Fruit fly (Drosophila melanogaster) Kc167 (cell line): ENCODE measurements around the gene Nct.

Experiments used
- Myc ChIP-seq: fragments of >200 bp; optimal IDR thresholded peaks from 2 replicates; lab custom pipeline; 2017; ENCODE audit warnings: missing external identifiers
- Sin3A ChIP-seq: fragments of >200 bp; optimal IDR thresholded peaks from 2 replicates; lab custom pipeline; 2018; ENCODE audit warnings: missing external identifiers
- h ChIP-seq: fragments of >200 bp; optimal IDR thresholded peaks from 3 replicates; lab custom pipeline; 2018; ENCODE audit warnings: missing external identifiers
- insv ChIP-seq: fragments of >200 bp; optimal IDR thresholded peaks from 3 replicates; lab custom pipeline; 2018; ENCODE audit warnings: missing external identifiers
- psq ChIP-seq: fragments of >200 bp; optimal IDR thresholded peaks from 2 replicates; lab custom pipeline; 2017; ENCODE audit warnings: missing external identifiers
- ttk ChIP-seq: sonication (Bioruptor generic); optimal IDR thresholded peaks from 2 replicates; lab custom pipeline; 2017; ENCODE audit warnings: missing external identifiers

Nct gene

DNA sequence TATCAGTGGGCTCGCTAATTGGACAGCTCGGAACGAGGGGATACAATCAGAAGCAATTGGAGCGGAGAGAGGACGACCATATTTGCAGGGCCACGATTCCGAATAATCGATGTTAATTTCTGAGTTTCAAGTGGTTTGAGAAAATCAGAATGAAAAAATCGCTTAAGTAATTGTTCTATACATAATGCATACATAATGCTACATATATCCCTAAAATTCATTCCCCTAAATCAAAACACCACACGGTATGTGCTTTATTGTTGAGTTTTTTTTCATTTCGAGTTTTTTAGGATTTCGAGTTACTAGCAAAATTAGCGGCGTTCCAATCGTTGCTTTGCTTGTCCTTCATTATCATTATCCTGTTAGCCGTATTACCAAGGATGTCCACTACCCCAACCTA lies 25.9 kb upstream of the Nct start, which contains the start of gene niki:
Gene niki, minus strand, starts transcription at position 101 of the 400 bp plus-strand sequence.
- TF ChIP-seq insv (lab: Kevin White, UChicago) (no peak), psq (lab: Kevin White, UChicago) (no peak), Sin3A (lab: Kevin White, UChicago) (no peak), ttk (no peak), h (lab: Kevin White, UChicago) (no peak), Myc (lab: Kevin White, UChicago) (no peak)

DNA sequence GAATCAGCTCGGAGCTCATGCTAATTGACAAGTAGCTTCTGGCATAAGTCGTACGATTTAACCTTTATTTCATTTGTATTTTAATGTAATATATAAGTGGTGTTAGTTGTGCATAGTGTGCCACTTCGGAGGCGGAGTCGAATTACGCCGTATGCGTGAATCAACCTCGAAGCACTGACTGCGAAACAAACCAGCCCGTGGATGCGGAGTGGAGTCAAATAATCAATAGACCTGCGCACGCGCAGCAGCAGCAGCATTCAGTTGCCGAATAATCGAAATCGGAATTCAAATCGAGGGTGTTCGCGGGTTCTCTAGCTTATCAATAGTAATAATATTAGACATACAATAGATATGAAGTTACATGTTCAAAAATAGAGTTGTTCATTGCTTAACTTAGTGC lies 23.2 kb upstream of the Nct start, which contains the start of gene RabX4:
Gene RabX4, minus strand, starts transcription at position 176 of the 400 bp plus-strand sequence.
- TF ChIP-seq Myc (lab: Kevin White, UChicago): no peak

DNA sequence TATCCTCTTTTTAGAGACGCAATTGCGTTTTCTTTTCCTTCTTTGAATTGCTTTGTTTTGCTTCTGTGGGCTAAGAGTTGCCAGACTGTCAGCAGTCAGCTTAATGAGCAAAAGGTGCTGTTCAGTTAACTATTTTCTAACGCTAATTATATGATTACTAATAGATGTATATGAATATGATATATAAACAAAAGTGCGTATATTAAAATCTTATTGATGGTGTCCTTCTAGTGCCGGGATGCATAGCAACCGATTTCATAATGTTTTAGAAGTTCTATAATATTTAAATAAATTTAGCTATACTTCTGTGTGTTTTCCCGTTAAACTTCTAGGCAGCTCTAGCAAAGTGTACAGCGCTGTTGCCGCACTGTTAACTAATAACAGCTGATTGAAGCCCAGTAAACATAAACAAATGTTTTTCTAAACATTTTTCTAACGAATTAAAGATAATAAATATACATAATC lies 21.5 kb upstream of the Nct start, which contains the start of the genes Kaz and CG43273:
Gene Kaz, minus strand, starts transcription at position 73 of the 465 bp plus-strand sequence.
Gene CG43273, plus strand, starts transcription at position 415 of the 465 bp plus-strand sequence.
- TF ChIP-seq psq (lab: Kevin White, UChicago) (no peak), ttk (no peak), Myc (lab: Kevin White, UChicago) (no peak), insv (lab: Kevin White, UChicago) (no peak), Sin3A (lab: Kevin White, UChicago) (no peak), h (lab: Kevin White, UChicago) (no peak)

DNA sequence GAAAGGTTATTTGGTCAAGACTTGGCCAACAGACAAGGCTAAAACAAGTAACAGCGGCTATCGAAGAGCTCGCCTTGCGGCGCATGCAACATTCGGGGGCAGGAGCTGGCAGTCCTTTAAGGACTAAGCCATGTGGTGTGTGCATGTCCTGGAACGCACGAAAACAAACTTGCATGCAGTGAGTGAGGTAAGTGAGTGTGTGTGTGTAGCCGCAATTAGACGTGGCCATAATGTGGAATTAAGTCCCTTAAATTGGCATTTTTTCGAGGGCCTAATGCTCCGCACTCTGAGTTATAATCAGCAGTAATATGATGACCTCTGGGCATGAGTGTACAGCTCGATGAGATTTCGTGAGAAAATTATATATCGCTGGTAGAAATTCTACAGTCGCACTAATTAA lies 17.7 kb upstream of the Nct start, which contains the start of gene sosie:
Gene sosie, plus strand, starts transcription at position 301 of the 400 bp plus-strand sequence.
- TF ChIP-seq ttk (no peak), insv (lab: Kevin White, UChicago) (no peak), Sin3A (lab: Kevin White, UChicago) (no peak), Myc (lab: Kevin White, UChicago) (no peak), h (lab: Kevin White, UChicago) (no peak), psq (lab: Kevin White, UChicago) (no peak)

DNA sequence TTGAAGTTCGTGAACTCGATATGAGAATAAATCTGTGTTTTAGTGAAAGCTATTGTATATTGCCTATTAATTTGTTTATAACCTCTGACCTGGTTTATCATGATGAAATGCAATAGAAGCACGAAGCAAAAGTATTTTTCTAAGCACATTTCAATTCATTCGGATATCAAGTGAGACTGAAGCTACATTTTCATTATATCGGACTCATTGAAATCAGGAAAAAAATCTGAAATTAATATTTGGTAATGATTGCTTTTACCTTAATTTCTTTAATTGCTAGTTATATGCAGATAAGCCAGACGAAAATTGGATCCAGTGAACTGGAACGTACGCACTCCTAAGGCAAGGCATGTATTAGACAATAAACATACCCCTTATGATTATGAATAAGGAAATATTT lies 10.3 kb upstream of the Nct start, which contains the start of gene CG33658:
Gene CG33658, minus strand, starts transcription at position 101 of the 400 bp plus-strand sequence.
- no peak for TF ChIP-seq h (lab: Kevin White, UChicago)
- no peak for TF ChIP-seq psq (lab: Kevin White, UChicago)
- no peak for TF ChIP-seq ttk
- no peak for TF ChIP-seq Sin3A (lab: Kevin White, UChicago)
- TF ChIP-seq insv (lab: Kevin White, UChicago): no peak
- TF ChIP-seq Myc (lab: Kevin White, UChicago): no peak

DNA sequence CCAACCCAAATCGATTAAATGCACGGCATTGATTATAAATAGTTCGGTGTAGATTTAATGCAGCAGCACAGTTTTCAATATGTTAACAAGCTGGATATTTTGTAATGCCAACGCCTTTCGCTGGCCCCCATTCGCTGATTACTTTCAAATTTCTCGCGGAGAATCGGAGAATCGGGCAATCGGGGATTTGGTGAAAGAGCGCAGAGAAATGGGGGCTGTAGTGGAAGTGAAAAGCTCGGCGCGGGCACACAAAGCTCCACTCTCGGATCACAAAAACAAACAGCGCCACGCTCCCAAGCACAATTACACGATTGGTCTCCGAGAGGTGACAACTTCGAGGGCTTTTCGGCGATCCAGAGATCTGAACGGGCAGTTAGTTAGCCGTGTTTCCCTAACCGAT lies 9.8 kb upstream of the Nct start, which contains the start of gene Esp:
Gene Esp, plus strand, starts transcription at position 301 of the 400 bp plus-strand sequence.
- TF ChIP-seq h (lab: Kevin White, UChicago): no peak
- TF ChIP-seq ttk: no peak
- no peak for TF ChIP-seq Myc (lab: Kevin White, UChicago)
- no peak for TF ChIP-seq psq (lab: Kevin White, UChicago)
- TF ChIP-seq insv (lab: Kevin White, UChicago): no peak
- TF ChIP-seq Sin3A (lab: Kevin White, UChicago): no peak

DNA sequence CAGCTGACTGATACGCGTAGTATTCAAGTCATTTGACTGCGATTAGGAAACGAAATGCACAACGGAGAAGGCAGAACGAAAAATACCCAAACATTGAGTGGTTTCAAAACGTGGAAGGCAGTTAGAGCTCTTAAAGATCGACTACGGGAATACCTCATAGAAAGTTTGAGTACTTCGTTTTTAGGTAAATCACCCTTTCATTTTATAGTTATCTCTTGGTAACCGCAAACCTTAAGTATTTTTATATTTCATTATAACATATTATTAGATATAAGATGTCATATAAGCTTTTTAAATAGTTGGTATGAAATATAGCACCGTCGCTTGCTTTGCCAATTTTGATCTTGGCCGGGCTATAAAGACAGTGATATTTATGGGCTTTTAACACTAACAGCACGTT lies 6.3 kb upstream of the Nct start:
- TF ChIP-seq Myc (lab: Kevin White, UChicago) (no peak), psq (lab: Kevin White, UChicago) (no peak), Sin3A (lab: Kevin White, UChicago) (no peak), h (lab: Kevin White, UChicago) (no peak), insv (lab: Kevin White, UChicago) (no peak), ttk (no peak)

DNA sequence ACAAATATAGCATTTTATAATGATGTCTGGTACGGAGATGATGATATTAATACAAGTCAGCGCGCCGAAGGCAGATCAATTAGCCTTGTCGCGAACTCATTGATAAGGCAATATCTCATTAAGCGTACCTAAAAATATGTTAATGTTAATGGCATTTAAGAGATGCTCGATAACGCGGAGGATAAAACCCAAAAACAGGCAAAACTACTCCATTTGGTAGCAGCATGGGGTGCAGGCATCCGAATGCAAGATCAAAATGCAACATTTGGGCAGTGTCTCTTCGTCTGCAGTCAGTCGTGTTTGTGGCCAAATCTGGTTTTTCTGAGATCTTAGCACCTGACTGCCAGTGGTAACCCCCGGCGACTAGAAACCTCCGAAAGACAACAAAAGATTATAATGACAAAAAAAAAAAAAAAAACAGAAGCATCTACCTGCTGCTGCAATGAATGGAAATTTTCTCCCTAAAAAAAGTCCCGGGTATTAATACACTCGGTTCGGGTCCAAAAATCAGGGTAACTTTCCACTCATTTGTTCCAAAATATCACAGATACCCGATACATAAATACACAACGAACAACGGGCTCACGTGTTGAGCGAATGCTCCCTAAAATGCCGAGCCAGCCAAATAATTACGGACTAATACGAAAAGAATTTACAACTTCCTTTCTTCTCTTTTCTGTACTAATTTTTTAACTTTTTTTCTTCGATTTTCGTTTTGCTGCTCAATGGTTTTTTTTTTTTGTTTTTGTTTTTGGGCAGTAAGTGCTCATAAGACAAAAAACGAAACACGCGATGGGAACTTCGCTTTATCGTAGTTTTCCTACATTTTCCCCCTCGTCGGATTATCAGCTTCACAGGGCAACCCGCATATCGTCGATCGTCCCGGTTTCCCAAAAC lies 5.2 kb upstream of the Nct start:
- TF ChIP-seq ttk: no peak
- TF ChIP-seq h (lab: Kevin White, UChicago): no peak
- TF ChIP-seq insv (lab: Kevin White, UChicago): no peak
- no peak for TF ChIP-seq Sin3A (lab: Kevin White, UChicago)
- TF ChIP-seq psq (lab: Kevin White, UChicago): no peak
- no peak for TF ChIP-seq Myc (lab: Kevin White, UChicago)

DNA sequence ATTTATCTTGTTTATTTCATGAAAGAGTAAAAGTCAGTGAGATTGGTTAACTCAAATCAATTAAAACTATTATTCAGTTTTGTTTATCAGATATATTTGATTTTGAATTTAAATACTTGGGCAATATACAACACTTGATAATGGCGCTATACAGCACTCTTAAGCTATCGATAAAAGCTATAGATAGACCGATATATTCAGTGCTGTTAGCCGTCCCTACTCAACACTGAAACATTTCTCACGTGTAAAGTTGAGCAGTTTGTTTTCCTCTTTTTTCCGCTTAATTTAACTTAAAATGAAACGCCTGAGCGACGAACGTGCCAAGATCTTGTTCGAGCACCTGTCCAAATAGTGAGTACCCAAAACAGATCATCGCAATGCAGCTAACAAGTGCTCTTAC lies 981 bp upstream of the Nct start, which contains the start of gene CG7006:
Gene CG7006, plus strand, starts transcription at position 208 of the 400 bp plus-strand sequence.
- TF ChIP-seq h (lab: Kevin White, UChicago) (no peak), Myc (lab: Kevin White, UChicago) (no peak), insv (lab: Kevin White, UChicago) (no peak), ttk (no peak), Sin3A (lab: Kevin White, UChicago) (no peak), psq (lab: Kevin White, UChicago) (no peak)

DNA sequence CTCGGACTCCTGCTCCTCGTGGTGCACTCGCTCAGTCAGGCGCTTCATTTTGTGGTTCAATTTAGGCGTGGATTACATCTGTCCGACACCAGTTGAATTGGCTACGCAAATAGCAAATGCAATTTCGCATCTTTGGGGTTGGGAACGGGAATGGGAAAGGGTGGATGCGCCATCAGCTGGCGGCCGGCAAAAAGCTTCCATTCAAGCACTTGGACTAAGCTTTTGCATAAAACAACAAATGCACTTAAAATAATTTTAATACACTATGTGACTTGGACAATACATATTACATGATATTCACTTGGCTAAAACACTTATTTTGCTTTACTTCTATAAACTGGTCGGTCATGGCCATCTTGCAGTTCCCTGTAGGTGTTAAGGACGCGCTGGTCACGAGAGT lies 4.7 kb downstream of the Nct start, which contains the start of gene HDAC11:
Gene HDAC11, minus strand, starts transcription at position 101 of the 400 bp plus-strand sequence.
- TF ChIP-seq Sin3A (lab: Kevin White, UChicago): no peak
- no peak for TF ChIP-seq h (lab: Kevin White, UChicago)
- TF ChIP-seq ttk: no peak
- no peak for TF ChIP-seq insv (lab: Kevin White, UChicago)

DNA sequence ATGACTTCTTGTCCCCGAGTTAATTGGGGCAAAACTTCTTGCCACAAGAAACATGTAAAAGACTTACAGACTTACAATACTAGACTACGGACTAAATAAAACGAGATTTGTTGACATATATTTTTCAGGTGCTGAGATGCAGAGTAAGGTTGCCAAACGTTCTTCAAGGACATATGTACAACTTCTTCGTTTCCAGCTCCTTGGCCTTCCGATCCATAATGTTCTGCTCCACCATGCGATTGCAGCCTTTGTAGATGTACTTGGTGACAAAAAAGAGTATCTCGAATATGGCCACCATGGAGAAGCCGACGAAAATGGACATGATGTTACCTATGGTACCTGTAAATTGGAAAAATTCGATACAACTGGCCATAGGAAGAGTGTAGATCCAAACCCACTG lies 6.1 kb downstream of the Nct start, which contains the start of gene CAH4:
Gene CAH4, minus strand, starts transcription at position 101 of the 400 bp plus-strand sequence.
- TF ChIP-seq Sin3A (lab: Kevin White, UChicago): no peak
- no peak for TF ChIP-seq insv (lab: Kevin White, UChicago)
- no peak for TF ChIP-seq ttk
- no peak for TF ChIP-seq psq (lab: Kevin White, UChicago)
- no peak for TF ChIP-seq h (lab: Kevin White, UChicago)
- no peak for TF ChIP-seq Myc (lab: Kevin White, UChicago)
